Fruit fly (Drosophila melanogaster) whole organism, embryonic: ENCODE results near the gene Fancd2.
A peak's percentile ranks its signal among the peaks of the same experiment; 100 is the strongest.

Experiments
- C15 ChIP-seq: fragments of 200-800 bp; sonication (Bioruptor generic); IDR thresholded peaks from 3 replicates; pipeline ENCODE4 v1.3.6; 2022; ENCODE audit warnings: missing biosample characterization, missing genetic modification characterization
- CG1024 ChIP-seq: fragments of 200-800 bp; sonication (Bioruptor generic); IDR thresholded peaks from 2 replicates; pipeline ENCODE4 v1.3.6; 2022; ENCODE audit warnings: missing biosample characterization, missing genetic modification characterization
- CG10543 ChIP-seq: fragments of 200-800 bp; sonication (Bioruptor generic); optimal IDR thresholded peaks from 3 replicates; lab custom pipeline; 2017; ENCODE audit warnings: missing biosample characterization, mild to moderate bottlenecking, missing genetic modification characterization, moderate library complexity
- CG11093 ChIP-seq: fragments of 200-800 bp; sonication (Bioruptor generic); IDR thresholded peaks from 3 replicates; pipeline ENCODE4 v1.3.6; 2022; ENCODE audit warnings: missing biosample characterization, missing genetic modification characterization
- CG11456 ChIP-seq: fragments of 200-800 bp; sonication (Bioruptor generic); IDR thresholded peaks from 3 replicates; pipeline ENCODE4 v1.3.6; 2022; ENCODE audit warnings: missing biosample characterization, missing genetic modification characterization
- CG11504 ChIP-seq: fragments of 200-800 bp; sonication (Bioruptor generic); optimal IDR thresholded peaks from 3 replicates; lab custom pipeline; 2019; ENCODE audit warnings: missing biosample characterization, mild to moderate bottlenecking, missing genetic modification characterization, moderate library complexity
- CG12744 ChIP-seq: fragments of 200-800 bp; sonication (Bioruptor generic); optimal IDR thresholded peaks from 2 replicates; lab custom pipeline; 2016; ENCODE audit warnings: missing biosample characterization, missing genetic modification characterization
- CG13775 ChIP-seq: fragments of 200-800 bp; sonication (Bioruptor generic); optimal IDR thresholded peaks from 3 replicates; lab custom pipeline; 2017; ENCODE audit warnings: missing biosample characterization, mild to moderate bottlenecking, missing genetic modification characterization
- CG14050 ChIP-seq: fragments of 200-800 bp; sonication (Bioruptor generic); IDR thresholded peaks from 3 replicates; pipeline ENCODE4 v1.3.6; 2022; ENCODE audit warnings: missing biosample characterization, missing genetic modification characterization
- CG14441 ChIP-seq: fragments of 200-800 bp; sonication (Bioruptor generic); IDR thresholded peaks from 2 replicates; pipeline ENCODE4 v1.3.6; 2022; ENCODE audit warnings: missing biosample characterization, missing genetic modification characterization
- CG17328 ChIP-seq: fragments of 200-800 bp; sonication (Bioruptor generic); IDR thresholded peaks from 2 replicates; pipeline ENCODE4 v1.3.6; 2022; ENCODE audit warnings: missing biosample characterization, missing genetic modification characterization
- CG17359 ChIP-seq: fragments of 200-800 bp; sonication (Bioruptor generic); optimal IDR thresholded peaks from 3 replicates; lab custom pipeline; 2018; ENCODE audit warnings: missing biosample characterization, mild to moderate bottlenecking, missing genetic modification characterization, moderate library complexity
- CG30431 ChIP-seq: fragments of 200-800 bp; sonication (Bioruptor generic); optimal IDR thresholded peaks from 2 replicates; lab custom pipeline; 2017; ENCODE audit warnings: missing biosample characterization, missing genetic modification characterization
- CG31365 ChIP-seq: fragments of 200-800 bp; sonication (Bioruptor generic); optimal IDR thresholded peaks from 2 replicates; lab custom pipeline; 2018; ENCODE audit warnings: missing biosample characterization, mild to moderate bottlenecking, missing genetic modification characterization
- CG42726 ChIP-seq: fragments of 200-800 bp; sonication (Bioruptor generic); IDR thresholded peaks from 2 replicates; pipeline ENCODE4 v1.3.6; 2022; ENCODE audit warnings: missing biosample characterization, missing genetic modification characterization; ENCODE audit not compliant: partially characterized antibody
- CG43689 ChIP-seq: fragments of 200-800 bp; sonication (Bioruptor generic); IDR thresholded peaks from 2 replicates; pipeline ENCODE4 v1.3.6; 2022; ENCODE audit warnings: missing biosample characterization, missing genetic modification characterization
- CG5180 ChIP-seq: fragments of 200-800 bp; sonication (Bioruptor generic); optimal IDR thresholded peaks from 3 replicates; lab custom pipeline; 2017; ENCODE audit warnings: missing biosample characterization, missing genetic modification characterization, mild to moderate bottlenecking, moderate library complexity, missing genetic modification reagents
- CG6689 ChIP-seq: fragments of 200-800 bp; sonication (Bioruptor generic); IDR thresholded peaks from 2 replicates; pipeline ENCODE4 v1.3.6; 2022; ENCODE audit warnings: missing biosample characterization, missing genetic modification characterization
- CG6765 ChIP-seq: fragments of 200-800 bp; sonication (Bioruptor generic); optimal IDR thresholded peaks from 3 replicates; lab custom pipeline; 2017; ENCODE audit warnings: missing biosample characterization, mild to moderate bottlenecking, missing genetic modification characterization
- CG7839 ChIP-seq: fragments of 200-800 bp; sonication (Bioruptor generic); optimal IDR thresholded peaks from 3 replicates; lab custom pipeline; 2018; ENCODE audit warnings: missing biosample characterization, mild to moderate bottlenecking, missing genetic modification characterization, moderate library complexity
- Doc2 ChIP-seq: fragments of 200-800 bp; sonication (Bioruptor generic); IDR thresholded peaks from 2 replicates; pipeline ENCODE4 v1.3.6; 2022; ENCODE audit warnings: missing biosample characterization, missing genetic modification characterization
- Doc3 ChIP-seq: fragments of 200-800 bp; sonication (Bioruptor generic); IDR thresholded peaks from 3 replicates; pipeline ENCODE4 v1.3.6; 2022; ENCODE audit warnings: missing biosample characterization, missing genetic modification characterization; ENCODE audit not compliant: partially characterized antibody
- Hey ChIP-seq: fragments of 200-800 bp; sonication (Bioruptor generic); optimal IDR thresholded peaks from 3 replicates; lab custom pipeline; 2018; ENCODE audit warnings: missing biosample characterization, mild to moderate bottlenecking, missing genetic modification characterization
- Hr51 ChIP-seq, 2 experiments: fragments of 200-800 bp; sonication (Bioruptor generic); optimal IDR thresholded peaks; 2 replicates in 1 of 2; 3 replicates in 1 of 2; lab custom pipeline; 2016 to 2018; ENCODE audit warnings: missing biosample characterization in 2 of 2, missing genetic modification characterization in 2 of 2, mild to moderate bottlenecking in 1 of 2, moderate library complexity in 1 of 2
- Jarid2 ChIP-seq: fragments of 200-800 bp; sonication (Bioruptor generic); optimal IDR thresholded peaks from 3 replicates; lab custom pipeline; 2017; ENCODE audit warnings: mild to moderate bottlenecking, missing biosample characterization, missing genetic modification reagents, missing genetic modification characterization
- Lim3 ChIP-seq: fragments of 200-800 bp; sonication (Bioruptor generic); IDR thresholded peaks from 2 replicates; pipeline ENCODE4 v1.3.6; 2022; ENCODE audit warnings: missing biosample characterization, missing genetic modification characterization
- Neu2 ChIP-seq: fragments of 200-800 bp; sonication (Bioruptor generic); optimal IDR thresholded peaks from 3 replicates; lab custom pipeline; 2016; ENCODE audit warnings: missing biosample characterization, missing genetic modification characterization, borderline replicate concordance
- PHDP ChIP-seq: fragments of 200-800 bp; sonication (Bioruptor generic); optimal IDR thresholded peaks from 3 replicates; lab custom pipeline; 2018; ENCODE audit warnings: missing biosample characterization, mild to moderate bottlenecking, missing genetic modification characterization, moderate library complexity
- Rfx ChIP-seq: fragments of 200-800 bp; sonication (Bioruptor generic); IDR thresholded peaks from 2 replicates; pipeline ENCODE4 v1.3.6; 2022; ENCODE audit warnings: missing biosample characterization, missing genetic modification characterization
- Vsx1 ChIP-seq: fragments of 200-800 bp; sonication (Bioruptor generic); optimal IDR thresholded peaks from 2 replicates; lab custom pipeline; 2017; ENCODE audit warnings: missing biosample characterization, mild to moderate bottlenecking, missing genetic modification characterization, missing genetic modification reagents
- YL-1 ChIP-seq: fragments of 200-800 bp; sonication (Bioruptor generic); optimal IDR thresholded peaks from 3 replicates; lab custom pipeline; 2017; ENCODE audit warnings: missing biosample characterization, mild to moderate bottlenecking, missing genetic modification characterization
- bcd ChIP-seq: fragments of 200-800 bp; sonication (Bioruptor generic); optimal IDR thresholded peaks from 2 replicates; lab custom pipeline; 2017; ENCODE audit warnings: missing biosample characterization, mild to moderate bottlenecking, missing genetic modification characterization
- cg ChIP-seq: fragments of 200-800 bp; sonication (Bioruptor generic); optimal IDR thresholded peaks from 3 replicates; lab custom pipeline; 2019; ENCODE audit warnings: missing biosample characterization, mild to moderate bottlenecking, missing genetic modification characterization, moderate library complexity
- chinmo ChIP-seq: fragments of 200-800 bp; sonication (Bioruptor generic); IDR thresholded peaks from 4 replicates; pipeline ENCODE4 v1.3.6; 2022; ENCODE audit warnings: missing biosample characterization, missing genetic modification characterization; ENCODE audit not compliant: partially characterized antibody
- crol ChIP-seq: fragments of 200-800 bp; sonication (Bioruptor generic); IDR thresholded peaks from 2 replicates; pipeline ENCODE4 v1.3.6; 2022; ENCODE audit warnings: missing biosample characterization, missing genetic modification characterization
- gem ChIP-seq: fragments of 200-800 bp; sonication (Bioruptor generic); optimal IDR thresholded peaks from 2 replicates; lab custom pipeline; 2019; ENCODE audit warnings: missing biosample characterization, mild to moderate bottlenecking, missing genetic modification characterization, moderate library complexity
- gro ChIP-seq: fragments of 200-800 bp; sonication (Bioruptor generic); optimal IDR thresholded peaks from 2 replicates; lab custom pipeline; 2016; ENCODE audit warnings: missing biosample characterization, missing genetic modification characterization
- hb ChIP-seq: fragments of 200-800 bp; sonication (Bioruptor generic); IDR thresholded peaks from 3 replicates; pipeline ENCODE4 v1.3.6; 2022; ENCODE audit warnings: missing biosample characterization, missing genetic modification characterization; ENCODE audit not compliant: partially characterized antibody
- lbe ChIP-seq: fragments of 200-800 bp; sonication (Bioruptor generic); optimal IDR thresholded peaks from 2 replicates; lab custom pipeline; 2016; ENCODE audit warnings: missing biosample characterization, mild to moderate bottlenecking, missing genetic modification characterization
- nerfin-2 ChIP-seq: fragments of 200-800 bp; sonication (Bioruptor generic); IDR thresholded peaks from 2 replicates; pipeline ENCODE4 v1.3.6; 2022; ENCODE audit warnings: missing biosample characterization, missing genetic modification characterization; ENCODE audit not compliant: partially characterized antibody
- onecut ChIP-seq: fragments of 200-800 bp; sonication (Bioruptor generic); IDR thresholded peaks from 2 replicates; pipeline ENCODE4 v1.3.6; 2022; ENCODE audit warnings: missing biosample characterization, missing genetic modification characterization
- peb ChIP-seq: fragments of 200-800 bp; sonication (Bioruptor generic); IDR thresholded peaks from 2 replicates; pipeline ENCODE4 v1.3.6; 2022; ENCODE audit warnings: missing biosample characterization, missing genetic modification characterization
- pita ChIP-seq: fragments of 200-800 bp; sonication (Bioruptor generic); optimal IDR thresholded peaks from 2 replicates; lab custom pipeline; 2017; ENCODE audit warnings: missing biosample characterization, mild to moderate bottlenecking, missing genetic modification characterization
- pros ChIP-seq: fragments of 200-800 bp; sonication (Bioruptor generic); optimal IDR thresholded peaks from 3 replicates; lab custom pipeline; 2019; ENCODE audit warnings: missing biosample characterization, mild to moderate bottlenecking, missing genetic modification characterization, moderate library complexity
- so ChIP-seq: fragments of 200-800 bp; sonication (Bioruptor generic); IDR thresholded peaks from 3 replicates; pipeline ENCODE4 v1.3.6; 2022; ENCODE audit warnings: missing biosample characterization, missing genetic modification characterization
- stc ChIP-seq: fragments of 200-800 bp; sonication (Bioruptor generic); IDR thresholded peaks from 2 replicates; pipeline ENCODE4 v1.3.6; 2022; ENCODE audit warnings: missing biosample characterization, missing genetic modification characterization
- zf30C ChIP-seq: fragments of 200-800 bp; sonication (Bioruptor generic); optimal IDR thresholded peaks from 3 replicates; lab custom pipeline; 2018; ENCODE audit warnings: missing biosample characterization, mild to moderate bottlenecking, missing genetic modification characterization
- zfh2 ChIP-seq: fragments of 200-800 bp; sonication (Bioruptor generic); optimal IDR thresholded peaks from 2 replicates; lab custom pipeline; 2016; ENCODE audit warnings: missing biosample characterization, missing genetic modification characterization

The Fancd2 gene

dm6 chr3R:20828520-20829415, 12.8 kb upstream of the Fancd2 start (continued):
- TF ChIP-seq Rfx (GFP tag; lab: Robert Waterston, UW) (peak; percentile 58), bcd (no peak), PHDP (tag; lab: Kevin White, UChicago) (no peak), gro (peak; percentile 45), zfh2 (GFP tag; lab: Kevin White, UChicago) (no peak), nerfin-2 (no peak), chinmo (GFP tag; lab: Robert Waterston, UW) (peak; percentile 80; the same call in 1 of the 4 replicates), crol (GFP tag; lab: Robert Waterston, UW) (peak; percentile 70), gem (tag; lab: Kevin White, UChicago) (no peak), CG43689 (no peak), Vsx1 (GFP tag; lab: Kevin White, UChicago) (no peak), CG42726 (GFP tag; lab: Robert Waterston, UW) (no peak), CG11093 (no peak), CG31365 (no peak), C15 (GFP tag; lab: Robert Waterston, UW) (no peak), pita (no peak), CG17359 (tag; lab: Kevin White, UChicago) (no peak), Jarid2 (GFP tag; lab: Kevin White, UChicago) (no peak), CG14441 (GFP tag; lab: Robert Waterston, UW) (0 out of 2 replicates have a peak, but pooled peaks have one; percentile 36), pros (no peak), stc (GFP tag; lab: Robert Waterston, UW) (0 out of 2 replicates have a peak, but pooled peaks have one; percentile 10), hb (GFP tag; lab: Robert Waterston, UW) (no peak), CG10543 (GFP tag; lab: Kevin White, UChicago) (peak; percentile 31), CG30431 (no peak), peb (no peak), cg (GFP tag; lab: Kevin White, UChicago) (peak; percentile 39), Hey (tag; lab: Kevin White, UChicago) (no peak), so (GFP tag; lab: Robert Waterston, UW) (no peak), CG17328 (GFP tag; lab: Robert Waterston, UW) (no peak; the same call in 1 of the 2 replicates), YL-1 (GFP tag; lab: Kevin White, UChicago) (no peak), zf30C (GFP tag; lab: Kevin White, UChicago) (no peak), Lim3 (no peak), Doc3 (GFP tag; lab: Robert Waterston, UW) (no peak), onecut (GFP tag; lab: Robert Waterston, UW) (no peak), CG11504 (tag; lab: Kevin White, UChicago) (no peak), CG5180 (GFP tag; lab: Kevin White, UChicago) (no peak), CG1024 (GFP tag; lab: Robert Waterston, UW) (no peak), Hr51 (GFP tag; optimal IDR thresholded peaks at IDR 0.05; lab: Kevin White, UChicago) (no peak), Doc2 (GFP tag; lab: Robert Waterston, UW) (no peak), CG12744 (GFP tag; lab: Kevin White, UChicago) (no peak), CG6689 (no peak), CG7839 (tag; lab: Kevin White, UChicago) (no peak), CG6765 (GFP tag; lab: Kevin White, UChicago) (no peak), CG14050 (GFP tag; lab: Robert Waterston, UW) (no peak), Neu2 (no peak), CG13775 (no peak), CG11456 (peak; percentile 63; the same call in 1 of the 3 replicates), lbe (GFP tag; lab: Kevin White, UChicago) (no peak)
